Worm (Caenorhabditis elegans) whole organism, late embryonic: Measurements from ENCODE around the gene C31G12.3.

Source experiments
- C08G9.2 ChIP-seq: sonication (generic microtip); optimal IDR thresholded peaks from 2 replicates; lab custom pipeline; 2016; ENCODE audit warnings: mild to moderate bottlenecking, missing genetic modification characterization, moderate library complexity, missing compliant biosample characterization
- C38D4.7 ChIP-seq: fragments of 200-800 bp; sonication (Bioruptor generic); optimal IDR thresholded peaks from 2 replicates; lab custom pipeline; 2018; ENCODE audit warnings: mild to moderate bottlenecking, missing genetic modification characterization, moderate library complexity, missing compliant biosample characterization
- F13H6.1 ChIP-seq: sonication (generic microtip); optimal IDR thresholded peaks from 2 replicates; lab custom pipeline; 2016; ENCODE audit warnings: missing genetic modification characterization, missing compliant biosample characterization
- K09A11.1 ChIP-seq: sonication (generic microtip); optimal IDR thresholded peaks from 2 replicates; lab custom pipeline; 2017; ENCODE audit warnings: antibody characterized with exemption, mild to moderate bottlenecking, missing genetic modification characterization, missing compliant biosample characterization; ENCODE audit not compliant: insufficient read depth
- T23F11.4 ChIP-seq: fragments of 200-800 bp; sonication (Bioruptor generic); optimal IDR thresholded peaks from 2 replicates; lab custom pipeline; 2018; ENCODE audit warnings: mild to moderate bottlenecking, missing genetic modification characterization, missing compliant biosample characterization
- ama-1 ChIP-seq: fragments of 150-350 bp; optimal IDR thresholded peaks from 2 replicates; lab custom pipeline; 2014
- ceh-22 ChIP-seq: sonication (generic microtip); optimal IDR thresholded peaks from 2 replicates; lab custom pipeline; 2017; ENCODE audit warnings: missing biosample characterization, missing genetic modification characterization
- ceh-31 ChIP-seq: sonication (generic microtip); optimal IDR thresholded peaks from 2 replicates; lab custom pipeline; 2016; ENCODE audit warnings: missing genetic modification characterization, missing compliant biosample characterization
- ceh-34 ChIP-seq: sonication (generic microtip); optimal IDR thresholded peaks from 2 replicates; lab custom pipeline; 2016; ENCODE audit warnings: mild to moderate bottlenecking, missing genetic modification characterization, missing compliant biosample characterization
- ceh-45 ChIP-seq: fragments of 200-800 bp; sonication (Bioruptor generic); IDR thresholded peaks from 2 replicates; pipeline ENCODE4 v1.3.6; 2022; ENCODE audit warnings: missing genetic modification reagents, missing genetic modification characterization, missing compliant biosample characterization
- che-1 ChIP-seq: sonication (generic microtip); optimal IDR thresholded peaks from 2 replicates; lab custom pipeline; 2016; ENCODE audit warnings: mild to moderate bottlenecking, missing genetic modification characterization, missing compliant biosample characterization
- dve-1 ChIP-seq: sonication (generic microtip); optimal IDR thresholded peaks from 2 replicates; lab custom pipeline; 2017; ENCODE audit warnings: antibody characterized with exemption, mild to moderate bottlenecking, missing genetic modification characterization, missing compliant biosample characterization
- ets-4 ChIP-seq: sonication (generic microtip); optimal IDR thresholded peaks from 2 replicates; lab custom pipeline; 2016; ENCODE audit warnings: missing genetic modification characterization, missing compliant biosample characterization
- eyg-1 ChIP-seq: sonication (generic microtip); optimal IDR thresholded peaks from 2 replicates; lab custom pipeline; 2016; ENCODE audit warnings: missing genotype, missing genetic modification characterization, missing compliant biosample characterization
- hlh-30 ChIP-seq: sonication (generic microtip); optimal IDR thresholded peaks from 2 replicates; lab custom pipeline; 2017; ENCODE audit warnings: antibody characterized with exemption, missing genetic modification characterization, missing compliant biosample characterization; ENCODE audit not compliant: insufficient read depth
- hlh-6 ChIP-seq: sonication (generic microtip); optimal IDR thresholded peaks from 2 replicates; lab custom pipeline; 2016; ENCODE audit warnings: missing genotype, missing genetic modification characterization, missing compliant biosample characterization
- nfya-1 ChIP-seq: sonication (generic microtip); optimal IDR thresholded peaks from 2 replicates; lab custom pipeline; 2017; ENCODE audit warnings: missing genetic modification characterization, mild to moderate bottlenecking, missing compliant biosample characterization, antibody characterized with exemption, moderate library complexity
- nhr-11 ChIP-seq: fragments of 150-350 bp; optimal IDR thresholded peaks from 2 replicates; lab custom pipeline; 2014; ENCODE audit warnings: missing biosample characterization, missing genetic modification characterization
- npax-4 ChIP-seq: sonication (generic microtip); optimal IDR thresholded peaks from 2 replicates; lab custom pipeline; 2016; ENCODE audit warnings: missing genetic modification characterization, missing compliant biosample characterization
- odd-2 ChIP-seq: sonication (generic microtip); optimal IDR thresholded peaks from 2 replicates; lab custom pipeline; 2017; ENCODE audit warnings: antibody characterized with exemption, mild to moderate bottlenecking, missing genetic modification characterization, missing compliant biosample characterization
- pat-9 ChIP-seq: fragments of 200-800 bp; sonication (Bioruptor generic); optimal IDR thresholded peaks from 2 replicates; lab custom pipeline; 2018; ENCODE audit warnings: mild to moderate bottlenecking, missing genetic modification characterization, moderate library complexity, missing compliant biosample characterization
- pax-1 ChIP-seq: fragments of 150-350 bp; optimal IDR thresholded peaks from 2 replicates; lab custom pipeline; 2014; ENCODE audit warnings: missing biosample characterization, missing genetic modification characterization
- pha-4 ChIP-seq: fragments of 150-350 bp; optimal IDR thresholded peaks from 2 replicates; lab custom pipeline; 2018; ENCODE audit warnings: missing biosample characterization, missing genetic modification reagents, missing genetic modification characterization
- pqm-1 ChIP-seq: sonication (generic microtip); optimal IDR thresholded peaks from 2 replicates; lab custom pipeline; 2016; ENCODE audit warnings: missing genetic modification characterization, missing compliant biosample characterization
- ref-2 ChIP-seq: sonication (generic microtip); optimal IDR thresholded peaks from 2 replicates; lab custom pipeline; 2016; ENCODE audit warnings: missing genetic modification characterization, missing compliant biosample characterization
- rnt-1 ChIP-seq: sonication (generic microtip); optimal IDR thresholded peaks from 2 replicates; lab custom pipeline; 2016; ENCODE audit warnings: missing genetic modification characterization, missing compliant biosample characterization
- sdc-2 ChIP-seq: sonication (generic microtip); optimal IDR thresholded peaks from 2 replicates; lab custom pipeline; 2016; ENCODE audit warnings: missing genotype, missing genetic modification characterization, missing compliant biosample characterization
- sox-2 ChIP-seq: fragments of 200-800 bp; sonication (Bioruptor generic); IDR thresholded peaks from 2 replicates; pipeline ENCODE4 v1.3.6; 2022; ENCODE audit warnings: missing genetic modification reagents, missing genetic modification characterization, missing compliant biosample characterization
- sox-4 ChIP-seq: sonication (generic microtip); optimal IDR thresholded peaks from 2 replicates; lab custom pipeline; 2017; ENCODE audit warnings: mild to moderate bottlenecking, missing genetic modification characterization, inconsistent platforms, missing compliant biosample characterization
- syd-9 ChIP-seq: sonication (generic microtip); optimal IDR thresholded peaks from 2 replicates; lab custom pipeline; 2016; ENCODE audit warnings: mild to moderate bottlenecking, missing genetic modification characterization, moderate library complexity, missing compliant biosample characterization
- tbx-2 ChIP-seq: sonication (generic microtip); optimal IDR thresholded peaks from 2 replicates; lab custom pipeline; 2016; ENCODE audit warnings: missing genetic modification characterization, missing compliant biosample characterization
- tbx-7 ChIP-seq: sonication (generic microtip); optimal IDR thresholded peaks from 2 replicates; lab custom pipeline; 2016; ENCODE audit warnings: missing genotype, missing genetic modification characterization, missing compliant biosample characterization
- unc-55 ChIP-seq: sonication (generic microtip); optimal IDR thresholded peaks from 2 replicates; lab custom pipeline; 2017; ENCODE audit warnings: missing biosample characterization, missing genetic modification reagents, missing genetic modification characterization
- unc-86 ChIP-seq: sonication (generic microtip); optimal IDR thresholded peaks from 2 replicates; lab custom pipeline; 2016; ENCODE audit warnings: missing genetic modification characterization, missing compliant biosample characterization
- zip-5 ChIP-seq: sonication (generic microtip); optimal IDR thresholded peaks from 2 replicates; lab custom pipeline; 2016; ENCODE audit warnings: missing genetic modification characterization, missing compliant biosample characterization

Gene C31G12.3

ce11 chrV:18184910-18185309, at the start of gene C31G12.3:
TSS of gene C31G12.3 (plus strand) at chrV:18185210.
- TF ChIP-seq tbx-7 (tag; lab: Kevin White, UChicago) (no peak), C38D4.7 (no peak), K09A11.1 (no peak), odd-2 (tag; lab: Kevin White, UChicago) (no peak), nfya-1 (tag; lab: Kevin White, UChicago) (no peak), pax-1 (tag; lab: Kevin White, UChicago) (no peak), F13H6.1 (tag; lab: Kevin White, UChicago) (no peak), npax-4 (tag; lab: Kevin White, UChicago) (no peak), pat-9 (tag; lab: Kevin White, UChicago) (no peak), syd-9 (tag; lab: Kevin White, UChicago) (no peak), sdc-2 (tag; lab: Kevin White, UChicago) (no peak), pha-4 (no peak), ceh-22 (tag; lab: Kevin White, UChicago) (no peak), T23F11.4 (no peak), zip-5 (tag; lab: Kevin White, UChicago) (no peak), rnt-1 (no peak), ets-4 (no peak), unc-55 (no peak)

DNA sequence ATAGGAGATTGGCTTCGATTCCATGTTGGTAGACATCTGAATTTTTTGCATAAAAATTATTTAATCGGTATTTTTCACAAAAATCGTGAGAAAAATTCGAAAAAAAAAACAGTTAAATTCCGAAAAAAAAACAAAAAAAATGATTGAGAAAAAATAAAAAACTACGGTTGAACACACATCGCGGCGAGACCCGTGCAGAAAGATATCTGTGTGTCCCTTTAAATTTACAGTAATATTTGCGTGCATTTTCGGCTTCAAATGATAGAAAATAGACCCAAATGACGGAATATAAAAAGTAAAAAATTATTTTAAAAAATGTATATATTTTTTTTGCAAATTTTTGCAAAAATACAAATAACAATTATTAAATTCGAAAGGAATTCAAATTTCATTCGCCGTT, 47.3 kb upstream of the C31G12.3 start:
- TF ChIP-seq nfya-1 (tag; lab: Kevin White, UChicago) (no peak), ama-1 (lab: Kevin White, UChicago) (no peak), ceh-31 (tag; lab: Kevin White, UChicago) (no peak), pax-1 (tag; lab: Kevin White, UChicago) (no peak), ceh-22 (tag; lab: Kevin White, UChicago) (no peak), dve-1 (tag; lab: Kevin White, UChicago) (no peak)
- TF ChIP-seq, all 69 proteins: peak for 0

- TF ChIP-seq pat-9 (tag; lab: Kevin White, UChicago) (no peak), pax-1 (tag; lab: Kevin White, UChicago) (no peak), hlh-6 (tag; lab: Kevin White, UChicago) (no peak), K09A11.1 (no peak), nhr-11 (tag; lab: Kevin White, UChicago) (no peak), pqm-1 (tag; lab: Kevin White, UChicago) (no peak), sdc-2 (tag; lab: Kevin White, UChicago) (no peak)
These were observed 46.3 kb upstream of the C31G12.3 start, which contains the start of gene Y37H2A.10 for ce11 chrV:18138695-18139094. TSS of gene Y37H2A.10 (plus strand) at chrV:18138995.

DNA sequence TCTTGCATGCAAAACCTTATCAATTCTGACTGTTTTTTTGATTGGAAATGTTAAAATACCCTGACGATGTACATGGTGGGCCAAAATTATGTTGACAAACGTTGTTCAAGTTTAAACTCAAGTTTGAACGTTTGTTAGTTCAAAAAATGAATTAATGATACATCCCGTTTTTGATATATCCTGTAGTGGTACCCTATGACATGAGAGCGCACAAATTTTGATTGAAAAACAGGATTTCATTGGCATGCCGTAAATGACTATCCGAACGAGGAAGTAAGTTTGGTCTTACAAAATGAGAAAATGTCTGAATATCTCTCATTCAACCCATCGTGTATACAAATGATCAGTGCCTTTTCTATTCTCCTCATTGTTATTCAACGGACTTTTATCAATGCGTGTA, 43.8 kb upstream of the C31G12.3 start, which contains the start of gene Y37H2A.11:
Gene Y37H2A.11 (plus strand): TSS at position 301 of the 400 bp plus-strand sequence.
- TF ChIP-seq ets-4 (no peak), rnt-1 (no peak), ceh-34 (tag; lab: Kevin White, UChicago) (no peak)

DNA sequence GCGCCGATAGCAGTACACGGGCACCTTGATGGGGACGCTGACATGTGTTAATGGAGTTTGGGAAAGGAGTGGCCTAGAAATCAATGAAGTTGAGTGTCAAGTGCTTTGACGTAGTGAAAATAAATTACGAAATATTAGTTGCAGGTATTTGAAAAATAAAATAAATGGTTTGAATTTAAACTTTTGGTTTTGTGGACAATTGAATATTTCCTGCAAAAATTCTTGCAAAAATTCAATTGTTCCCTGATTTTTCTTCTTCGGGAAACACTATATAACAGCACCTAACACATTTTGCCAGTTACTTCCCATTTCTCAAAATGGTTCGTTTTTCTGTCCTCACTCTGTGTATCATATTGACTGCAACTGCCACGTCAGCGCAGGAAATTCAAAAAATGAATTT, 42.5 kb upstream of the C31G12.3 start, which contains the start of gene Y37H2A.13:
Gene Y37H2A.13 (plus strand): TSS at position 301 of the 400 bp plus-strand sequence.
- TF ChIP-seq eyg-1 (tag; lab: Kevin White, UChicago) (no peak), ceh-45 (GFP tag; lab: Robert Waterston, UW) (no peak), T23F11.4 (no peak), ama-1 (lab: Kevin White, UChicago) (no peak), ref-2 (tag; lab: Kevin White, UChicago) (no peak), unc-86 (no peak), sox-4 (no peak), che-1 (tag; lab: Kevin White, UChicago) (no peak), ceh-22 (tag; lab: Kevin White, UChicago) (no peak), hlh-30 (tag; lab: Kevin White, UChicago) (no peak), sox-2 (GFP tag; lab: Robert Waterston, UW) (no peak), syd-9 (tag; lab: Kevin White, UChicago) (no peak), C08G9.2 (no peak), tbx-2 (tag; lab: Kevin White, UChicago) (no peak), tbx-7 (tag; lab: Kevin White, UChicago) (no peak)
